Fruit fly (Drosophila melanogaster) whole organism, adult: ENCODE results near the gene CG42538.
A peak's percentile ranks its signal among the peaks of the same experiment; 100 is the strongest.

Source experiments
- CG11617 ChIP-seq: fragments of 200-800 bp; sonication (Bioruptor generic); optimal IDR thresholded peaks from 2 replicates; lab custom pipeline; 2017; ENCODE audit warnings: mild to moderate bottlenecking, missing biosample characterization, missing genetic modification reagents, missing genetic modification characterization
- CG12768 ChIP-seq: fragments of 200-800 bp; sonication (Bioruptor generic); optimal IDR thresholded peaks from 2 replicates; lab custom pipeline; 2017; ENCODE audit warnings: missing biosample characterization, missing genetic modification characterization, mild to moderate bottlenecking, moderate library complexity, missing genetic modification reagents
- CG14711 ChIP-seq: fragments of 200-800 bp; sonication (Bioruptor generic); optimal IDR thresholded peaks from 2 replicates; lab custom pipeline; 2018; ENCODE audit warnings: missing biosample characterization, mild to moderate bottlenecking, missing genetic modification characterization, moderate library complexity
- CG1620 ChIP-seq: fragments of 200-800 bp; sonication (Bioruptor generic); optimal IDR thresholded peaks from 2 replicates; lab custom pipeline; 2016; ENCODE audit warnings: missing biosample characterization, missing genetic modification characterization
- CG33017 ChIP-seq: fragments of 200-800 bp; sonication (Bioruptor generic); optimal IDR thresholded peaks from 2 replicates; lab custom pipeline; 2018; ENCODE audit warnings: missing biosample characterization, mild to moderate bottlenecking, missing genetic modification characterization, moderate library complexity
- CG5204 ChIP-seq: fragments of 200-800 bp; sonication (Bioruptor generic); optimal IDR thresholded peaks from 2 replicates; lab custom pipeline; 2016; ENCODE audit warnings: missing biosample characterization, missing genetic modification characterization
- CG7045 ChIP-seq: fragments of 200-800 bp; sonication (Bioruptor generic); optimal IDR thresholded peaks from 2 replicates; lab custom pipeline; 2017; ENCODE audit warnings: missing biosample characterization, mild to moderate bottlenecking, missing genetic modification characterization
- CG7101 ChIP-seq: fragments of 200-800 bp; sonication (Bioruptor generic); optimal IDR thresholded peaks from 2 replicates; lab custom pipeline; 2018; ENCODE audit warnings: missing biosample characterization, mild to moderate bottlenecking, missing genetic modification characterization, moderate library complexity
- Clk ChIP-seq: fragments of 200-800 bp; sonication (Bioruptor generic); optimal IDR thresholded peaks from 2 replicates; lab custom pipeline; 2017; ENCODE audit warnings: missing biosample characterization, missing genetic modification characterization
- Crg-1 ChIP-seq: fragments of 200-800 bp; sonication (Bioruptor generic); optimal IDR thresholded peaks from 2 replicates; lab custom pipeline; 2016; ENCODE audit warnings: missing biosample characterization, missing genetic modification characterization
- Hr96 ChIP-seq: fragments of 200-800 bp; sonication (Bioruptor generic); optimal IDR thresholded peaks from 2 replicates; lab custom pipeline; 2016; ENCODE audit warnings: missing biosample characterization, missing genetic modification characterization
- Mnt ChIP-seq: fragments of 200-800 bp; sonication (Bioruptor generic); optimal IDR thresholded peaks from 2 replicates; lab custom pipeline; 2016; ENCODE audit warnings: missing biosample characterization, mild to moderate bottlenecking, missing genetic modification characterization
- bab1 ChIP-seq: fragments of 200-800 bp; sonication (Bioruptor generic); optimal IDR thresholded peaks from 3 replicates; lab custom pipeline; 2019; ENCODE audit warnings: missing biosample characterization, mild to moderate bottlenecking, missing genetic modification characterization, moderate library complexity
- cic ChIP-seq: fragments of 200-800 bp; sonication (Bioruptor generic); optimal IDR thresholded peaks from 2 replicates; lab custom pipeline; 2017; ENCODE audit warnings: missing biosample characterization, mild to moderate bottlenecking, missing genetic modification characterization, moderate library complexity
- cnc ChIP-seq, 2 experiments: fragments of >200 bp; optimal IDR thresholded peaks; 2 replicates each; lab custom pipeline; 2017
- kay ChIP-seq: fragments of 200-800 bp; sonication (Bioruptor generic); peaks from one replicate; lab custom pipeline; 2016; ENCODE audit warnings: missing biosample characterization, missing genetic modification characterization, borderline replicate concordance
- ovo ChIP-seq: fragments of 200-800 bp; sonication (Bioruptor generic); optimal IDR thresholded peaks from 2 replicates; lab custom pipeline; 2016; ENCODE audit warnings: missing biosample characterization, missing genetic modification characterization
- pad ChIP-seq: fragments of 200-800 bp; sonication (Bioruptor generic); optimal IDR thresholded peaks from 3 replicates; lab custom pipeline; 2017; ENCODE audit warnings: missing biosample characterization, missing genetic modification characterization, mild to moderate bottlenecking, moderate library complexity, missing genetic modification reagents
- tj ChIP-seq: fragments of 200-800 bp; sonication (Bioruptor generic); optimal IDR thresholded peaks from 3 replicates; lab custom pipeline; 2017; ENCODE audit warnings: missing biosample characterization, mild to moderate bottlenecking, missing genetic modification characterization, moderate library complexity
- toe ChIP-seq: fragments of 200-800 bp; sonication (Bioruptor generic); optimal IDR thresholded peaks from 2 replicates; lab custom pipeline; 2016; ENCODE audit warnings: missing biosample characterization, missing genetic modification characterization

CG42538 gene

DNA sequence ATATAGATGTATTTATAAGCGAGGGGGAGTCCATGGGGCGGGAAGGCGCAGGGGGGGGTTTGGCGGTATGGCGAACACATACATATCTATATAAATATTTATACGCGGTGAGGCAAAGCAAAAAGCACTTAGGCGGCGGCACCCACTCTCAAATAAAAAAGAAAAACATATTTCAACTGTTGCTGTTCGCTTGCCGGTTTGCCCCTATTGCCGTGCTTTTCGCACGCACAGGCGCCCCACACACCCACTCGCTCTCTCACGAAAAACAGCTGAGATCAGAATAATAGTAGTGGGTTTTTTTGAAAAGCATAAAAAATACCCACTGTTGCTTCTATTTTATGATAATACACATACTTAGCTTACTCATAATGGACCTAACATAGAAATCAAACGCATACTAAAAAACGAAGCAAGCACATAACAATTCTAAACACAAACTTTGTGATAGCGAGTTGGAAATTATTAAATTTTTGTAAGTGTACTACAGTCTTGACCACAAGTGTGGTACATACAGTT lies 33.1 kb upstream of the CG42538 start:
- TF ChIP-seq Crg-1 (GFP tag; lab: Kevin White, UChicago) (peak; percentile 57), cnc (optimal IDR thresholded peaks at IDR 0.05; lab: Kevin White, UChicago) (no peak), Clk (peak; percentile 57), bab1 (GFP tag; lab: Kevin White, UChicago) (peak; percentile 45), kay (GFP tag; lab: Kevin White, UChicago) (no peak), toe (GFP tag; lab: Kevin White, UChicago) (peak; percentile 89), cic (GFP tag; lab: Kevin White, UChicago) (peak; percentile 77), CG14711 (tag; lab: Kevin White, UChicago) (peak; percentile 79), Hr96 (GFP tag; lab: Kevin White, UChicago) (peak; percentile 90), ovo (GFP tag; lab: Kevin White, UChicago) (peak; percentile 75), CG33017 (peak; percentile 93), CG5204 (GFP tag; lab: Kevin White, UChicago) (peak; percentile 94), CG7045 (GFP tag; lab: Kevin White, UChicago) (peak; percentile 86), pad (peak; percentile 59), CG1620 (GFP tag; lab: Kevin White, UChicago) (peak; percentile 47), CG12768 (GFP tag; lab: Kevin White, UChicago) (peak; percentile 91), Mnt (GFP tag; lab: Kevin White, UChicago) (peak; percentile 57), CG7101 (tag; lab: Kevin White, UChicago) (peak; percentile 89), CG11617 (GFP tag; lab: Kevin White, UChicago) (peak; percentile 80), tj (GFP tag; lab: Kevin White, UChicago) (peak; percentile 50)

DNA sequence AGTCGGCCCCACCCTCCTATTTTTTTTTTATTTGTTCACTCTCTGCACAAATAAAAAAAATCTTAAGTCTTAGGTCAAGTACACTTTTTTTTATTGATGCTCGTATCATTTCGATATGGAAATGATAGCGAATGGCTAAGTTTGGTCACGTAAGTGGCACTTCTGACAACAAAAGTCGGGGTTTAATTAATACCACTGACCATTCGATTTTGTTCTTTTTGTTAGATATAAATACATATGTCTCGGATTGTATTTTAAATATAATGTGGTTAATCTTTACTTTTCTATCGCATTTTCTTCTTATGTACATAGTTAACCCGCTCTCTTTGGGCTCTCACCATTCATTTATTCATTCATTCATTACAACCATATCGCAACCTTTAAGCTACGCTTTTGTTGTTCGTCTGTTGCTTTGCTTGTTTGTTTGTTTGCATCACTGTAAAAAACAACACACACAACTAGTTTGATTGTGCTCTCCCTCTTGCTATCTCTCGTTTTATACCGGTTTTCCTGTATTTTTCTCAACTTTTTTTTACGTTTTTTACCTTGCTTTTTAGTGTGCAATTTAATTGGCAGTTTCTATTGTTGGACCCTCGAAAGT lies 32.1 kb upstream of the CG42538 start:
- TF ChIP-seq Mnt (GFP tag; lab: Kevin White, UChicago): no peak
- peak; percentile 50 for TF ChIP-seq CG7101 (tag; lab: Kevin White, UChicago)
- TF ChIP-seq CG7045 (GFP tag; lab: Kevin White, UChicago): no peak
- peak; percentile 41 for TF ChIP-seq ovo (GFP tag; lab: Kevin White, UChicago)
- peak; percentile 79 for TF ChIP-seq CG33017
- TF ChIP-seq CG14711 (tag; lab: Kevin White, UChicago): no peak
- TF ChIP-seq toe (GFP tag; lab: Kevin White, UChicago): no peak
- no peak for TF ChIP-seq bab1 (GFP tag; lab: Kevin White, UChicago)
- peak; percentile 60 for TF ChIP-seq CG11617 (GFP tag; lab: Kevin White, UChicago)
- no peak for TF ChIP-seq CG1620 (GFP tag; lab: Kevin White, UChicago)
- no peak for TF ChIP-seq tj (GFP tag; lab: Kevin White, UChicago)
- no peak for TF ChIP-seq cnc (optimal IDR thresholded peaks at IDR 0.05; lab: Kevin White, UChicago)
- no peak for TF ChIP-seq Crg-1 (GFP tag; lab: Kevin White, UChicago)
- no peak for TF ChIP-seq pad
- TF ChIP-seq kay (GFP tag; lab: Kevin White, UChicago): peak; percentile 94
- peak; percentile 20 for TF ChIP-seq Hr96 (GFP tag; lab: Kevin White, UChicago)
- no peak for TF ChIP-seq Clk
- TF ChIP-seq CG12768 (GFP tag; lab: Kevin White, UChicago): peak; percentile 40
- TF ChIP-seq CG5204 (GFP tag; lab: Kevin White, UChicago): no peak
- TF ChIP-seq cic (GFP tag; lab: Kevin White, UChicago): peak; percentile 55

DNA sequence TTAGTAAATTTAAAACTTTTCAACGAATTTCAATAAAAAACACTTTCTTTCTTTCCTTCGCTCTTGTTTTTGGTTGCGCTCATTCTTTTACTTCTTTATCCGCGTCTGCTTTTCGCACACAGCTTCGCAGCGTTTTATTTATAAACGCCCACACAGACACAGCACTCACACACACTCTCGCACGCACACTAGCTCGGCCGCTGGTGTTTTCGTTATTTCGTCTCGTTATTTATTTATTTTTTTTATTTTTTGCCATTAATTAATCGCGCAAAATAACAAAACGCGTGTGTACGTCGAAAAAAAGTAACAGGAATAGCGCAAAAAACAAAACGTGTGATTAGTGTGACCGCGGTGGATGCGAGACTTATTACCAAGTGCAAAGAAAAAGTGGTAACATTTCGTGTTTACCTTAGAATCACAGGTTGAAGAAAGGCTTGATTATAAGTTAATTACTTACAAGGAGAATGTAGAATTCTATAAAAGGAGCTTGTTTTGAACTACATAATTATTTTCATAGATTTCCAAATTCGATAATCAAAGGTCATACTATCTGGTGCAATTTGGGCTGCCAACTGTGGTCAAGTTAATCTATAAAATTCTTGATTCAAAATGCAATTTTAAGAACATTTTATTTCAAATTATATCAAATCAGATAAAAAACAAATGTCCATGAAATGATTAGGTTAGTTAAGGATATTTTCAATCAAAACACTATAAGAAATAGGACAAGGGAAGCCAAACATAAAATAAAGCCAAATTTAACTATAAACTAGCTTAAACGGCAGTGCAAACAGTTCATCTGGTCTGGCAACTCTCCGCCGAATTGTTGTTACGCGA lies 29.7 kb upstream of the CG42538 start, which contains the start of the genes hzg and mRpS31:
Gene hzg (minus strand): TSS at position 336 of the 837 bp plus-strand sequence.
Gene mRpS31 (plus strand): TSS at position 793 of the 837 bp plus-strand sequence.
- TF ChIP-seq pad (no peak), toe (GFP tag; lab: Kevin White, UChicago) (peak; percentile 57), CG12768 (GFP tag; lab: Kevin White, UChicago) (peak; percentile 71), Clk (no peak), bab1 (GFP tag; lab: Kevin White, UChicago) (peak; percentile 45), CG5204 (GFP tag; lab: Kevin White, UChicago) (no peak), Crg-1 (GFP tag; lab: Kevin White, UChicago) (no peak), CG7101 (tag; lab: Kevin White, UChicago) (peak; percentile 69), tj (GFP tag; lab: Kevin White, UChicago) (peak; percentile 39), ovo (GFP tag; lab: Kevin White, UChicago) (peak; percentile 35), CG1620 (GFP tag; lab: Kevin White, UChicago) (peak; percentile 26), CG33017 (peak; percentile 15), CG11617 (GFP tag; lab: Kevin White, UChicago) (peak; percentile 44), CG7045 (GFP tag; lab: Kevin White, UChicago) (peak; percentile 25), Hr96 (GFP tag; lab: Kevin White, UChicago) (peak; percentile 22), CG14711 (tag; lab: Kevin White, UChicago) (peak; percentile 49), Mnt (GFP tag; lab: Kevin White, UChicago) (peak; percentile 62), cic (GFP tag; lab: Kevin White, UChicago) (peak; percentile 68), cnc (optimal IDR thresholded peaks at IDR 0.05; lab: Kevin White, UChicago) (no peak), kay (GFP tag; lab: Kevin White, UChicago) (no peak)

DNA sequence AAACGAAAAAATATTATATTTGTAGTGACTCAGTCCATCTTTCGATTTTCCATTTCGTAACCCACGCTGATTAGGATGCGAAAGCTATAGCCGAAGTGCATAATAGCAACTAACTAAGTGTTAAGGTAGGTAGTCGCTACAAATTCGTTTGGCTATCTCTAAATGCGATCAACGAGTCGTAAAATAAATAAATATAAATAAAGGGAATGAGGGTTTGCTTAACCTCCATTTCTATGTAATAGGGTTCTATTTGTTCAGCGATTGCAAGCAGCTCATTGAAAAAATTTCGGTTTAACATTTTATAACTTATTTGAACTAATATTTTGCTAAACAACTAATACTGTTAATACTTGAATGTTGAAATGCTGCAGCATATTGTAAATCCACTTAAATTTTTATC lies 24.1 kb upstream of the CG42538 start:
- peak; percentile 60 for TF ChIP-seq cic (GFP tag; lab: Kevin White, UChicago)
- TF ChIP-seq CG33017: no peak
- TF ChIP-seq toe (GFP tag; lab: Kevin White, UChicago): no peak
- no peak for TF ChIP-seq CG12768 (GFP tag; lab: Kevin White, UChicago)
- no peak for TF ChIP-seq CG11617 (GFP tag; lab: Kevin White, UChicago)
